Worm (Caenorhabditis elegans): ENCODE results near the gene nhr-91.

nhr-91 gene

ce11 chrX:15342092-15342491 lies 32.9 kb downstream of the nhr-91 start (continued):
- TF ChIP-seq mdl-1 (tag; optimal IDR thresholded peaks at IDR 0.05) (peak in 1 of 2 experiments; percentile 70), dmd-6 (GFP tag; IDR thresholded peaks at IDR 0.05) (peak; percentile 40), zip-2 (tag; optimal IDR thresholded peaks at IDR 0.05) (no peak), fkh-10 (GFP tag; optimal IDR thresholded peaks at IDR 0.05) (peak; percentile 92), nhr-76 (tag; optimal IDR thresholded peaks at IDR 0.05) (no peak), F44E2.7 (GFP tag; IDR thresholded peaks at IDR 0.05) (no peak), jun-1 (tag; optimal IDR thresholded peaks at IDR 0.05) (no peak), ztf-11 (tag; optimal IDR thresholded peaks at IDR 0.05) (no peak), hif-1 (tag; optimal IDR thresholded peaks at IDR 0.05) (peak in 1 of 2 experiments; percentile 40), vab-7 (GFP tag; IDR thresholded peaks at IDR 0.05) (0 out of 2 replicates have a peak, but pooled peaks have one; percentile 26), unc-62 (GFP tag; optimal IDR thresholded peaks at IDR 0.05 in 1 of 2) (peak in 1 of 2 experiments; percentile 55), unc-62 (tag; optimal IDR thresholded peaks at IDR 0.05) (no peak), F37D6.2 (tag; optimal IDR thresholded peaks at IDR 0.05) (peak; percentile 65), nhr-237 (tag; optimal IDR thresholded peaks at IDR 0.05) (no peak), dpl-1 (GFP tag; optimal IDR thresholded peaks at IDR 0.05) (no peak), zag-1 (tag; optimal IDR thresholded peaks at IDR 0.05) (no peak), zip-11 (GFP tag; IDR thresholded peaks at IDR 0.05) (no peak)

- no peak for TF ChIP-seq arid-1 (GFP tag; conservative IDR thresholded peaks at IDR 0.05)
- no peak for TF ChIP-seq tra-1 (GFP tag; IDR thresholded peaks at IDR 0.05)
- TF ChIP-seq tag-97 (GFP tag; IDR thresholded peaks at IDR 0.05): no peak
- peak; percentile 19 for TF ChIP-seq nhr-28 (tag; optimal IDR thresholded peaks at IDR 0.05)
- TF ChIP-seq dmd-6 (GFP tag; IDR thresholded peaks at IDR 0.05): 0 out of 2 replicates have a peak, but pooled peaks have one; percentile 6
- TF ChIP-seq daf-16 (GFP tag; optimal IDR thresholded peaks at IDR 0.05): no peak
- TF ChIP-seq daf-16 (tag; optimal IDR thresholded peaks at IDR 0.05): peak; percentile 7
- no peak for TF ChIP-seq nhr-102 (tag; optimal IDR thresholded peaks at IDR 0.05)
- no peak for TF ChIP-seq ceh-20 (GFP tag; IDR thresholded peaks at IDR 0.05)
- TF ChIP-seq cey-2 (tag; optimal IDR thresholded peaks at IDR 0.05; ENCODE audit: borderline replicate concordance, insufficient read depth): no peak
- peak; percentile 20 for TF ChIP-seq T20F7.1 (GFP tag; optimal IDR thresholded peaks at IDR 0.05)
- no peak for TF ChIP-seq Y5F2A.4 (GFP tag; optimal IDR thresholded peaks at IDR 0.05)
Observed at ce11 chrX:15342744-15343259, 33.6 kb downstream of the nhr-91 start.

ce11 chrX:15343971-15344370 lies 34.8 kb downstream of the nhr-91 start:
- no peak for TF ChIP-seq set-16 (GFP tag; IDR thresholded peaks at IDR 0.05)
- no peak for TF ChIP-seq nhr-28 (tag; optimal IDR thresholded peaks at IDR 0.05)
- peak; percentile 67 for TF ChIP-seq hlh-30 (tag; optimal IDR thresholded peaks at IDR 0.05; ENCODE audit: insufficient read depth)
- no peak for TF ChIP-seq snpc-4 (tag; optimal IDR thresholded peaks at IDR 0.05)
- TF ChIP-seq madf-5 (GFP tag; IDR thresholded peaks at IDR 0.05): no peak
- TF ChIP-seq zip-11 (GFP tag; IDR thresholded peaks at IDR 0.05): no peak
- TF ChIP-seq ZK546.5 (tag; optimal IDR thresholded peaks at IDR 0.05): no peak
- TF ChIP-seq lin-15B (tag; optimal IDR thresholded peaks at IDR 0.05): no peak
- no peak for TF ChIP-seq ztf-11 (tag; optimal IDR thresholded peaks at IDR 0.05)
- TF ChIP-seq dmd-6 (GFP tag; IDR thresholded peaks at IDR 0.05): 0 out of 2 replicates have a peak, but pooled peaks have one; percentile 26
- no peak for TF ChIP-seq dmd-8 (GFP tag; IDR thresholded peaks at IDR 0.05)
- TF ChIP-seq gei-8 (GFP tag; optimal IDR thresholded peaks at IDR 0.05): no peak
- TF ChIP-seq hlh-11 (tag; optimal IDR thresholded peaks at IDR 0.05): no peak
- TF ChIP-seq nhr-6 (tag; optimal IDR thresholded peaks at IDR 0.05): no peak
- no peak for TF ChIP-seq mes-2 (tag; optimal IDR thresholded peaks at IDR 0.05; ENCODE audit: poor library complexity, severe bottlenecking)
- TF ChIP-seq D1046.2 (GFP tag; IDR thresholded peaks at IDR 0.05): no peak
- no peak for TF ChIP-seq duxl-1 (tag; optimal IDR thresholded peaks at IDR 0.05; ENCODE audit: poor library complexity)
- no peak for TF ChIP-seq skn-1 (tag; optimal IDR thresholded peaks at IDR 0.05)
- TF ChIP-seq ces-1 (GFP tag; optimal IDR thresholded peaks at IDR 0.05): peak; percentile 78
- no peak for TF ChIP-seq ceh-20 (GFP tag; IDR thresholded peaks at IDR 0.05)
- TF ChIP-seq mxl-3 (GFP tag; optimal IDR thresholded peaks at IDR 0.05): no peak
- no peak for TF ChIP-seq F10B5.3 (tag; optimal IDR thresholded peaks at IDR 0.05)
- TF ChIP-seq aha-1 (tag): peak; percentile 96
- peak; percentile 20 for TF ChIP-seq rbr-2 (tag; optimal IDR thresholded peaks at IDR 0.05)
- no peak for TF ChIP-seq nhr-237 (tag; optimal IDR thresholded peaks at IDR 0.05)
- TF ChIP-seq F44E2.7 (GFP tag; IDR thresholded peaks at IDR 0.05): no peak
- no peak for TF ChIP-seq daf-8 (GFP tag; IDR thresholded peaks at IDR 0.05)
- no peak for TF ChIP-seq ceh-44 (GFP tag; IDR thresholded peaks at IDR 0.05)

Measured in whole organism, L4 larva.